Worm (Caenorhabditis elegans) whole organism, L3 larva: ENCODE measurements around the gene mthf-1.

Experiments used
- ama-1 ChIP-seq: fragments of 150-350 bp; optimal IDR thresholded peaks from 2 replicates; lab custom pipeline; 2018
- ceh-9 ChIP-seq: sonication (generic microtip); optimal IDR thresholded peaks from 2 replicates; lab custom pipeline; 2018; ENCODE audit warnings: missing biosample characterization, missing genetic modification characterization
- egl-27 ChIP-seq: sonication (generic microtip); optimal IDR thresholded peaks from 4 replicates; lab custom pipeline; 2017; ENCODE audit warnings: missing biosample characterization, missing genetic modification reagents, missing genetic modification characterization
- elt-1 ChIP-seq: fragments of 150-350 bp; optimal IDR thresholded peaks from 2 replicates; lab custom pipeline; 2014; ENCODE audit warnings: missing biosample characterization, missing genetic modification characterization
- elt-3 ChIP-seq, 3 experiments: fragments of 150-350 bp in 1 of 3; sonication (generic microtip) in 2 of 3; optimal IDR thresholded peaks; 2 replicates in 2 of 3; 4 replicates in 1 of 3; lab custom pipeline; 2014 to 2017; ENCODE audit warnings: missing biosample characterization in 3 of 3, missing genetic modification characterization in 3 of 3
- fkh-10 ChIP-seq: sonication (generic microtip); optimal IDR thresholded peaks from 2 replicates; lab custom pipeline; 2017; ENCODE audit warnings: missing biosample characterization, missing genetic modification reagents, missing genetic modification characterization
- jun-1 ChIP-seq: fragments of 150-350 bp; optimal IDR thresholded peaks from 2 replicates; lab custom pipeline; 2014; ENCODE audit warnings: missing biosample characterization, missing genetic modification reagents, missing genetic modification characterization
- nhr-11 ChIP-seq: fragments of 150-350 bp; optimal IDR thresholded peaks from 2 replicates; lab custom pipeline; 2014; ENCODE audit warnings: missing biosample characterization, missing genetic modification characterization
- nhr-76 ChIP-seq: fragments of 150-350 bp; sonication (generic microtip); optimal IDR thresholded peaks from 5 replicates; lab custom pipeline; 2014; ENCODE audit warnings: missing biosample characterization, missing genetic modification characterization
- pqm-1 ChIP-seq: fragments of 150-350 bp; optimal IDR thresholded peaks from 2 replicates; lab custom pipeline; 2017; ENCODE audit warnings: missing biosample characterization, missing genetic modification characterization, inconsistent platforms
- tbx-2 ChIP-seq: sonication (generic microtip); optimal IDR thresholded peaks from 2 replicates; lab custom pipeline; 2016; ENCODE audit warnings: mild to moderate bottlenecking, missing genetic modification characterization, missing compliant biosample characterization
- unc-62 ChIP-seq: fragments of 150-350 bp; sonication (generic microtip); optimal IDR thresholded peaks from 4 replicates; lab custom pipeline; 2014; ENCODE audit warnings: missing biosample characterization, missing genetic modification reagents, missing genetic modification characterization

ce11 chrII:7806054-7806453 lies 28.4 kb upstream of the mthf-1 start:
- TF ChIP-seq pqm-1 (tag; lab: Kevin White, UChicago), result no peak
- TF ChIP-seq nhr-11 (tag; lab: Kevin White, UChicago), result no peak
- no peak for TF ChIP-seq ceh-9 (tag; lab: Kevin White, UChicago)
- TF ChIP-seq ama-1 (lab: Kevin White, UChicago), result no peak
- no peak for TF ChIP-seq fkh-10
- TF ChIP-seq elt-3 (tag; optimal IDR thresholded peaks at IDR 0.05; lab: Kevin White, UChicago), result no peak
- TF ChIP-seq elt-1 (tag; lab: Kevin White, UChicago), result no peak
- TF ChIP-seq egl-27 (tag; lab: Kevin White, UChicago), result no peak
- no peak for TF ChIP-seq tbx-2 (tag; lab: Kevin White, UChicago)
- TF ChIP-seq unc-62 (GFP tag; lab: Kevin White, UChicago), result no peak
- TF ChIP-seq jun-1 (tag; lab: Kevin White, UChicago), result no peak
- TF ChIP-seq nhr-76 (tag; lab: Kevin White, UChicago), result no peak
